Worm (Caenorhabditis elegans) whole organism, L4 larva: ENCODE data around the gene T08G3.13.

Experiments
- ama-1 ChIP-seq: fragments of 150-350 bp; optimal IDR thresholded peaks from 2 replicates; lab custom pipeline; 2014; ENCODE audit warnings: inconsistent platforms, mixed read lengths
- fkh-10 ChIP-seq: fragments of 150-350 bp; optimal IDR thresholded peaks from 2 replicates; lab custom pipeline; 2014; ENCODE audit warnings: missing biosample characterization, missing genetic modification reagents, missing genetic modification characterization

DNA sequence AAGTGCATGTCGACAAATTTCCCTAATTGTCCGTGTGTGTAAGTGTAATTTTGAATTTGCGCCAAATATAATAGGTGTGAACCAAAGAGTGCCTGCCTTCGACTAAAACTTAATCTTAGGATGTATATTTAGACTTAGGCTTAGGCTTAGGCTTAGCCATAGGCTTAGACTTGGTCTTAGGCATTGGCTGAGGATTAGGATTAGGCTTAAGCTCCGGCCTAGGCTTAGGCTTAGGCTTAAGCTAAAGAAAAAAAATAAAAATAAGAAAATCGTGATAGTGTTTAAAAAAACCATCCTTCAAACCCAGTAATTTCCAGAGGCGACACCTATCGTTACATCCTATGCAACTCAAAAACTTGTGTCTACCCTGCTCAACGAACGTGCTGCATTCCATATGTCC, 1.6 kb upstream of the T08G3.13 start:
- TF ChIP-seq fkh-10 (GFP tag; lab: Kevin White, UChicago): no peak
- no peak for TF ChIP-seq ama-1
